Worm (Caenorhabditis elegans): ENCODE results near the gene Y7A5A.8.

The Y7A5A.8 gene

DNA sequence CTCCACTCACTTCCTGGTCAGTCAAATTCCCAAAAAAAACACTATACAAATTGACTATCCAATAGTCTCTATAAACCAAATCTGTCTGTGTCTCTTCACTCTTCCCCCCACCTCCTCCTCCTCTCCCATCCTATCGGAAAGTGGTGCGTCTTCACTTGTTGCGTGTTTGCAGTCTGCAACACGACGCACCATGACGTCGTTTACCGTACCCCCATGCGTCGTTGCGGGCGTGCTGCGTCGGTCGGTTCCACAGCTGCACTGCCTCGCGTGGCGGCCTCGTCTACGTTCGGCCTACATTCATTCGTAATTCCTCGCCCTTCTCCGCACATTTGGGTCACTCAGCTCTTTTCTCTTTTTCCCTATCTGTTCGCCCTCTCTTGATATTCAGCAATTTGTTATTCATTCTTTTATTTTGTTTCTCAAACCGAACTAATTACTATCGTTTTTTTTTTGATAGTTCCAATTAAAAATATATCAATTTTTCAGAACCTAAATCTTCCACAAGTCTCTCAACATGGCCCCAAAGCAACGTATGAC is 18.9 kb downstream of the Y7A5A.8 start, which contains the start of gene serp-1.1 (continued):
- peak in 1 of 2 experiments; percentile 73 for TF ChIP-seq ZK546.5 (tag; optimal IDR thresholded peaks at IDR 0.05)
- peak; percentile 93 for TF ChIP-seq lin-38 (GFP tag; IDR thresholded peaks at IDR 0.05)
- TF ChIP-seq dmd-8 (GFP tag; IDR thresholded peaks at IDR 0.05) = peak; percentile 81
- peak; percentile 42 for TF ChIP-seq snpc-4 (tag; optimal IDR thresholded peaks at IDR 0.05)
- 0 out of 2 replicates have a peak, but pooled peaks have one; percentile 55 for TF ChIP-seq Y105C5A.15 (GFP tag; IDR thresholded peaks at IDR 0.05)
- TF ChIP-seq dmd-9 (GFP tag; IDR thresholded peaks at IDR 0.05) = peak; percentile 92
- peak; percentile 97 for TF ChIP-seq spr-3 (GFP tag; optimal IDR thresholded peaks at IDR 0.05)
- TF ChIP-seq F26F4.8 (GFP tag; conservative IDR thresholded peaks at IDR 0.05) = no peak
- peak; percentile 90; the same call in 1 of the 2 replicates for TF ChIP-seq daf-8 (GFP tag; IDR thresholded peaks at IDR 0.05)
- TF ChIP-seq nhr-25 (tag; optimal IDR thresholded peaks at IDR 0.05; ENCODE audit: borderline replicate concordance, insufficient read depth) = peak; percentile 98
- TF ChIP-seq egl-43 (GFP tag; IDR thresholded peaks at IDR 0.05) = peak; percentile 98
- peak; percentile 95 for TF ChIP-seq jun-1 (tag; optimal IDR thresholded peaks at IDR 0.05)
- TF ChIP-seq mdt-29 (GFP tag; IDR thresholded peaks at IDR 0.05) = peak; percentile 92
- peak; percentile 85 for TF ChIP-seq Y5F2A.4 (GFP tag; optimal IDR thresholded peaks at IDR 0.05)
- peak; percentile 98 for TF ChIP-seq rbr-2 (tag; optimal IDR thresholded peaks at IDR 0.05)
- TF ChIP-seq duxl-1 (tag; optimal IDR thresholded peaks at IDR 0.05; ENCODE audit: poor library complexity) = peak; percentile 97
- TF ChIP-seq saeg-2 (GFP tag; IDR thresholded peaks at IDR 0.05) = peak; percentile 98
- TF ChIP-seq ceh-62 (tag; optimal IDR thresholded peaks at IDR 0.05) = no peak
- peak; percentile 25; the same call in 1 of the 2 replicates for TF ChIP-seq ceh-44 (GFP tag; IDR thresholded peaks at IDR 0.05)
- peak; percentile 93 for TF ChIP-seq gei-8 (GFP tag; optimal IDR thresholded peaks at IDR 0.05)
- TF ChIP-seq set-16 (GFP tag; IDR thresholded peaks at IDR 0.05) = peak; percentile 97
- TF ChIP-seq nhr-11 (tag; optimal IDR thresholded peaks at IDR 0.05) = peak; percentile 96
- TF ChIP-seq nhr-48 (tag; optimal IDR thresholded peaks at IDR 0.05) = peak; percentile 98
- TF ChIP-seq zfp-3 (GFP tag; conservative IDR thresholded peaks at IDR 0.05) = peak; percentile 96
- peak; percentile 98 for TF ChIP-seq nhr-42 (GFP tag; IDR thresholded peaks at IDR 0.05)
- TF ChIP-seq mdl-1 (tag; optimal IDR thresholded peaks at IDR 0.05) = peak; percentile 93 to 99
- TF ChIP-seq ceh-82 (tag; optimal IDR thresholded peaks at IDR 0.05) = no peak
- TF ChIP-seq pha-4 (GFP tag; IDR thresholded peaks at IDR 0.05) = peak; percentile 99
- TF ChIP-seq pha-4 (tag; optimal IDR thresholded peaks at IDR 0.05) = peak; percentile 51
- peak; percentile 93 for TF ChIP-seq vab-7 (GFP tag; IDR thresholded peaks at IDR 0.05)
- TF ChIP-seq mes-2 (tag; optimal IDR thresholded peaks at IDR 0.05; ENCODE audit: poor library complexity, severe bottlenecking) = peak; percentile 97
- TF ChIP-seq dve-1 (tag; optimal IDR thresholded peaks at IDR 0.05; ENCODE audit: insufficient read depth) = peak; percentile 100
- 0 out of 2 replicates have a peak, but pooled peaks have one; percentile 51 for TF ChIP-seq ZK337.2 (GFP tag; IDR thresholded peaks at IDR 0.05)
- peak; percentile 80 for TF ChIP-seq lin-39 (tag; optimal IDR thresholded peaks at IDR 0.05)
- peak; percentile 85 for TF ChIP-seq zip-2 (tag; optimal IDR thresholded peaks at IDR 0.05)
- peak; percentile 99 for TF ChIP-seq hmg-1.1 (GFP tag; IDR thresholded peaks at IDR 0.05)
- TF ChIP-seq ztf-7 (tag; optimal IDR thresholded peaks at IDR 0.05) = peak; percentile 94
- peak; percentile 94 for TF ChIP-seq daf-16 (GFP tag; optimal IDR thresholded peaks at IDR 0.05)
- peak; percentile 80 for TF ChIP-seq daf-16 (tag; optimal IDR thresholded peaks at IDR 0.05)
- peak; percentile 100 for TF ChIP-seq mxl-3 (GFP tag; optimal IDR thresholded peaks at IDR 0.05)
- peak; percentile 83 for TF ChIP-seq zfp-2 (tag; optimal IDR thresholded peaks at IDR 0.05)
- TF ChIP-seq Y48G9A.11 (GFP tag; IDR thresholded peaks at IDR 0.05) = peak; percentile 49; the same call in 1 of the 2 replicates
- peak; percentile 96 for TF ChIP-seq hlh-30 (tag; optimal IDR thresholded peaks at IDR 0.05; ENCODE audit: insufficient read depth)
- TF ChIP-seq Y75B8A.6 (GFP tag; IDR thresholded peaks at IDR 0.05) = peak; percentile 96
- peak in 1 of 2 experiments; percentile 100 for TF ChIP-seq unc-62 (GFP tag; optimal IDR thresholded peaks at IDR 0.05 in 1 of 2)
- TF ChIP-seq unc-62 (tag; optimal IDR thresholded peaks at IDR 0.05) = peak; percentile 68
- TF ChIP-seq lin-13 (GFP tag; optimal IDR thresholded peaks at IDR 0.05) = peak; percentile 99
- TF ChIP-seq zip-11 (GFP tag; IDR thresholded peaks at IDR 0.05) = no peak
- TF ChIP-seq ces-1 (GFP tag; optimal IDR thresholded peaks at IDR 0.05) = peak; percentile 32
- TF ChIP-seq lim-7 (GFP tag; IDR thresholded peaks at IDR 0.05) = peak; percentile 77
